Fruit fly (Drosophila melanogaster) whole organism, prepupa: Measurements from ENCODE around the gene CG8142.

Experiments
- Blimp-1 ChIP-seq: fragments of 200-800 bp; sonication (Bioruptor generic); optimal IDR thresholded peaks from 3 replicates; lab custom pipeline; 2017; ENCODE audit warnings: missing biosample characterization, missing genetic modification characterization, mild to moderate bottlenecking, moderate library complexity, missing genetic modification reagents
- CG11294 ChIP-seq: fragments of 200-800 bp; sonication (Bioruptor generic); IDR thresholded peaks from 2 replicates; pipeline ENCODE4 v1.3.6; 2022; ENCODE audit warnings: missing biosample characterization, missing genetic modification characterization
- CG11902 ChIP-seq: fragments of 200-800 bp; sonication (Bioruptor generic); optimal IDR thresholded peaks from 3 replicates; lab custom pipeline; 2016; ENCODE audit warnings: missing biosample characterization, missing genetic modification characterization
- CG15336 ChIP-seq: fragments of 200-800 bp; sonication (Bioruptor generic); IDR thresholded peaks from 2 replicates; pipeline ENCODE4 v1.3.6; 2022; ENCODE audit warnings: missing biosample characterization, missing genetic modification characterization
- CG16779 ChIP-seq: fragments of 200-800 bp; sonication (Bioruptor generic); optimal IDR thresholded peaks from 3 replicates; lab custom pipeline; 2017; ENCODE audit warnings: missing biosample characterization, mild to moderate bottlenecking, missing genetic modification characterization
- CG3032 ChIP-seq: fragments of 200-800 bp; optimal IDR thresholded peaks from 2 replicates; lab custom pipeline; 2019; ENCODE audit warnings: missing biosample characterization, mild to moderate bottlenecking, missing genetic modification characterization, moderate library complexity
- CG31627 ChIP-seq: fragments of 200-800 bp; sonication (Bioruptor generic); optimal IDR thresholded peaks from 3 replicates; lab custom pipeline; 2016; ENCODE audit warnings: missing biosample characterization, missing genetic modification characterization
- CG34406 ChIP-seq: fragments of 200-800 bp; sonication (Bioruptor generic); optimal IDR thresholded peaks from 3 replicates; lab custom pipeline; 2016; ENCODE audit warnings: missing biosample characterization, missing genetic modification characterization
- CG4318 ChIP-seq: fragments of 200-800 bp; sonication (Bioruptor generic); optimal IDR thresholded peaks from 3 replicates; lab custom pipeline; 2017; ENCODE audit warnings: missing biosample characterization, mild to moderate bottlenecking, missing genetic modification characterization
- CG6276 ChIP-seq: fragments of 200-800 bp; sonication (Bioruptor generic); optimal IDR thresholded peaks from 2 replicates; lab custom pipeline; 2017; ENCODE audit warnings: missing biosample characterization, mild to moderate bottlenecking, missing genetic modification characterization
- CG6792 ChIP-seq: fragments of 200-800 bp; sonication (Bioruptor generic); optimal IDR thresholded peaks from 3 replicates; lab custom pipeline; 2016; ENCODE audit warnings: missing biosample characterization, missing genetic modification characterization
- CG6808 ChIP-seq: fragments of 200-800 bp; sonication (Bioruptor generic); optimal IDR thresholded peaks from 3 replicates; lab custom pipeline; 2017; ENCODE audit warnings: missing biosample characterization, missing genetic modification characterization, mild to moderate bottlenecking, moderate library complexity, missing genetic modification reagents
- CG7368 ChIP-seq: fragments of 200-800 bp; sonication (Bioruptor generic); optimal IDR thresholded peaks from 3 replicates; lab custom pipeline; 2016; ENCODE audit warnings: missing biosample characterization, missing genetic modification characterization
- CG8119 ChIP-seq: fragments of 200-800 bp; sonication (Bioruptor generic); IDR thresholded peaks from 3 replicates; pipeline ENCODE4 v1.3.6; 2022; ENCODE audit warnings: missing biosample characterization, missing genetic modification characterization
- CG8319 ChIP-seq: fragments of 200-800 bp; sonication (Bioruptor generic); optimal IDR thresholded peaks from 3 replicates; lab custom pipeline; 2016; ENCODE audit warnings: missing biosample characterization, missing genetic modification characterization
- CG8632 ChIP-seq: fragments of 200-800 bp; sonication (Bioruptor generic); optimal IDR thresholded peaks from 3 replicates; lab custom pipeline; 2016; ENCODE audit warnings: missing biosample characterization, missing genetic modification characterization
- CG9139 ChIP-seq: fragments of 200-800 bp; sonication (Bioruptor generic); optimal IDR thresholded peaks from 3 replicates; lab custom pipeline; 2017; ENCODE audit warnings: missing biosample characterization, mild to moderate bottlenecking, missing genetic modification characterization
- Eip75B ChIP-seq: fragments of 200-800 bp; sonication (Bioruptor generic); optimal IDR thresholded peaks from 3 replicates; lab custom pipeline; 2016; ENCODE audit warnings: missing biosample characterization, missing genetic modification characterization
- Eip78C ChIP-seq: fragments of 200-800 bp; sonication (Bioruptor generic); peaks from one replicate; lab custom pipeline; 2016; ENCODE audit warnings: missing biosample characterization, missing genetic modification characterization
- Eip93F ChIP-seq: fragments of 200-800 bp; sonication (Bioruptor generic); optimal IDR thresholded peaks from 2 replicates; lab custom pipeline; 2016; ENCODE audit warnings: missing biosample characterization, mild to moderate bottlenecking, missing genetic modification characterization
- Ets21C ChIP-seq: fragments of 200-800 bp; sonication (Bioruptor generic); optimal IDR thresholded peaks from 3 replicates; lab custom pipeline; 2016; ENCODE audit warnings: missing biosample characterization, missing genetic modification characterization
- Ets96B ChIP-seq: fragments of 200-800 bp; optimal IDR thresholded peaks from 2 replicates; lab custom pipeline; 2019; ENCODE audit warnings: missing biosample characterization, mild to moderate bottlenecking, missing genetic modification characterization, moderate library complexity
- Gug ChIP-seq: fragments of 200-800 bp; sonication (Bioruptor generic); IDR thresholded peaks from 2 replicates; pipeline ENCODE4 v1.3.6; 2022; ENCODE audit warnings: missing biosample characterization, missing genetic modification characterization
- Hr39 ChIP-seq: fragments of 200-800 bp; sonication (Bioruptor generic); optimal IDR thresholded peaks from 2 replicates; lab custom pipeline; 2016; ENCODE audit warnings: missing biosample characterization, missing genetic modification characterization
- Hr4 ChIP-seq: fragments of 200-800 bp; sonication (Bioruptor generic); optimal IDR thresholded peaks from 3 replicates; lab custom pipeline; 2016; ENCODE audit warnings: missing biosample characterization, missing genetic modification characterization
- Lpt ChIP-seq: fragments of 200-800 bp; sonication (Bioruptor generic); optimal IDR thresholded peaks from 3 replicates; lab custom pipeline; 2016; ENCODE audit warnings: missing biosample characterization, missing genetic modification characterization
- Met ChIP-seq: fragments of 200-800 bp; sonication (Bioruptor generic); optimal IDR thresholded peaks from 3 replicates; lab custom pipeline; 2016; ENCODE audit warnings: missing biosample characterization, missing genetic modification characterization
- OdsH ChIP-seq: fragments of 200-800 bp; sonication (Bioruptor generic); optimal IDR thresholded peaks from 3 replicates; lab custom pipeline; 2016; ENCODE audit warnings: missing biosample characterization, missing genetic modification characterization
- Smox ChIP-seq: fragments of 200-800 bp; sonication (Bioruptor generic); optimal IDR thresholded peaks from 3 replicates; lab custom pipeline; 2016; ENCODE audit warnings: missing biosample characterization, missing genetic modification characterization
- Sox102F ChIP-seq: fragments of 200-800 bp; sonication (Bioruptor generic); optimal IDR thresholded peaks from 2 replicates; lab custom pipeline; 2016; ENCODE audit warnings: missing biosample characterization, mild to moderate bottlenecking, missing genetic modification characterization
- Sox14 ChIP-seq: fragments of 200-800 bp; sonication (Bioruptor generic); optimal IDR thresholded peaks from 3 replicates; lab custom pipeline; 2016; ENCODE audit warnings: missing biosample characterization, missing genetic modification characterization
- Sox15 ChIP-seq: fragments of 200-800 bp; sonication (Bioruptor generic); optimal IDR thresholded peaks from 3 replicates; lab custom pipeline; 2016; ENCODE audit warnings: missing biosample characterization, missing genetic modification characterization
- achi ChIP-seq: fragments of 200-800 bp; sonication (Bioruptor generic); optimal IDR thresholded peaks from 3 replicates; lab custom pipeline; 2016; ENCODE audit warnings: missing biosample characterization, missing genetic modification characterization
- cyc ChIP-seq: fragments of 200-800 bp; sonication (Bioruptor generic); optimal IDR thresholded peaks from 3 replicates; lab custom pipeline; 2016; ENCODE audit warnings: missing biosample characterization, missing genetic modification characterization
- dac ChIP-seq: fragments of 200-800 bp; sonication (Bioruptor generic); optimal IDR thresholded peaks from 2 replicates; lab custom pipeline; 2017; ENCODE audit warnings: missing biosample characterization, mild to moderate bottlenecking, missing genetic modification characterization
- dsx ChIP-seq: fragments of 200-800 bp; optimal IDR thresholded peaks from 3 replicates; lab custom pipeline; 2019; ENCODE audit warnings: missing biosample characterization, mild to moderate bottlenecking, missing genetic modification characterization, moderate library complexity; ENCODE audit not compliant: poor library complexity, severe bottlenecking
- esn ChIP-seq: fragments of 200-800 bp; sonication (Bioruptor generic); optimal IDR thresholded peaks from 2 replicates; lab custom pipeline; 2016; ENCODE audit warnings: missing biosample characterization, mild to moderate bottlenecking, missing genetic modification characterization, moderate library complexity
- fd59A ChIP-seq: fragments of 200-800 bp; sonication (Bioruptor generic); optimal IDR thresholded peaks from 2 replicates; lab custom pipeline; 2017; ENCODE audit warnings: missing biosample characterization, mild to moderate bottlenecking, missing genetic modification characterization, missing genetic modification reagents
- fd85E ChIP-seq: fragments of 200-800 bp; sonication (Bioruptor generic); optimal IDR thresholded peaks from 3 replicates; lab custom pipeline; 2016; ENCODE audit warnings: missing biosample characterization, missing genetic modification characterization
- fkh ChIP-seq: fragments of 200-800 bp; sonication (Bioruptor generic); optimal IDR thresholded peaks from 3 replicates; lab custom pipeline; 2017; ENCODE audit warnings: missing biosample characterization, mild to moderate bottlenecking, missing genetic modification characterization, moderate library complexity
- lz ChIP-seq: fragments of 200-800 bp; sonication (Bioruptor generic); optimal IDR thresholded peaks from 3 replicates; lab custom pipeline; 2016; ENCODE audit warnings: missing biosample characterization, missing genetic modification characterization
- salr ChIP-seq, 2 experiments: fragments of 200-800 bp; sonication (Bioruptor generic); optimal IDR thresholded peaks; 3 replicates each; lab custom pipeline; 2016 to 2018; ENCODE audit warnings: missing biosample characterization in 2 of 2, missing genetic modification characterization in 2 of 2, mild to moderate bottlenecking in 1 of 2
- spab ChIP-seq: fragments of 200-800 bp; sonication (Bioruptor generic); optimal IDR thresholded peaks from 2 replicates; lab custom pipeline; 2017; ENCODE audit warnings: missing biosample characterization, mild to moderate bottlenecking, missing genetic modification characterization, missing genetic modification reagents
- svp ChIP-seq: fragments of 200-800 bp; sonication (Bioruptor generic); peaks from one replicate; lab custom pipeline; 2016; ENCODE audit warnings: missing biosample characterization, missing genetic modification characterization
- topi ChIP-seq: fragments of 200-800 bp; sonication (Bioruptor generic); optimal IDR thresholded peaks from 3 replicates; lab custom pipeline; 2016; ENCODE audit warnings: missing biosample characterization, missing genetic modification characterization
- vri ChIP-seq: fragments of 200-800 bp; sonication (Bioruptor generic); optimal IDR thresholded peaks from 3 replicates; lab custom pipeline; 2016; ENCODE audit warnings: missing biosample characterization, mild to moderate bottlenecking, missing genetic modification characterization

Gene CG8142

DNA sequence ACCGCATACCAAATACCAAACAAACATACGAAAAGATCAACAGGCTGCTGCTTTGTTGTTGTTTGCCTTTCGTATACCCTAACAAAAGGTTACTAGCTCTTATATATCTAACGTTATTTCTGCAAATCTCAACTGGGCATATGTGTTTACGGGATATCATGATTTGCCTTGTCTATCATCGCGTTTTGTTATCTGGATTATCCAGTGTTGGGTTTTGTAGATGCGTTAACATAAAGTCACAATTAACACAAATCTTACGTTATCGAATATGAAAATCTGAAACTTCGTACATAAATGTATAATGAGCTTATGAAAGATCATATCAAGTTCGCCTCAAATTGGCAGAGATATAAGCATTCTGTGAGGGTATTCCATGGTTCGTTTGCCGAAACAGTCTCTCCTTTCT lies 14.3 kb downstream of the CG8142 start (continued):
- TF ChIP-seq esn: peak; percentile 72
- TF ChIP-seq OdsH (GFP tag; lab: Kevin White, UChicago): peak; percentile 81
- TF ChIP-seq CG4318 (GFP tag; lab: Kevin White, UChicago): peak; percentile 41
- peak; percentile 61 for TF ChIP-seq Eip78C
- no peak for TF ChIP-seq CG9139 (GFP tag; lab: Kevin White, UChicago)
- TF ChIP-seq fd85E: no peak
- no peak for TF ChIP-seq Sox15
- peak; percentile 11 for TF ChIP-seq Ets21C (GFP tag; lab: Kevin White, UChicago)
- no peak for TF ChIP-seq Lpt
- peak; percentile 50 for TF ChIP-seq Met
- peak; percentile 63 for TF ChIP-seq Ets96B (tag; lab: Kevin White, UChicago)
- peak; percentile 35 for TF ChIP-seq Smox (GFP tag; lab: Kevin White, UChicago)
- peak; percentile 63 for TF ChIP-seq CG6808 (GFP tag; lab: Kevin White, UChicago)
- peak; percentile 13 for TF ChIP-seq dsx (GFP tag; lab: Kevin White, UChicago)
- TF ChIP-seq topi: peak; percentile 76
- peak; percentile 65 for TF ChIP-seq fkh (GFP tag; lab: Kevin White, UChicago)
- TF ChIP-seq CG34406: peak; percentile 30
- peak; percentile 24 for TF ChIP-seq spab (GFP tag; lab: Kevin White, UChicago)
- no peak for TF ChIP-seq CG11294 (GFP tag; lab: Robert Waterston, UW)
- peak; percentile 60 for TF ChIP-seq Sox102F
- peak; percentile 24 for TF ChIP-seq dac (GFP tag; lab: Kevin White, UChicago)
- peak; percentile 89 for TF ChIP-seq svp
- no peak for TF ChIP-seq vri (GFP tag; lab: Kevin White, UChicago)
- TF ChIP-seq Gug: no peak
- peak; percentile 23 for TF ChIP-seq CG8632 (GFP tag; lab: Kevin White, UChicago)
- TF ChIP-seq CG6276 (GFP tag; lab: Kevin White, UChicago): peak; percentile 21
- no peak for TF ChIP-seq Eip93F
- TF ChIP-seq CG3032 (tag; lab: Kevin White, UChicago): peak; percentile 53
- peak; percentile 45 for TF ChIP-seq CG31627 (GFP tag; lab: Kevin White, UChicago)
- TF ChIP-seq salr (GFP tag; optimal IDR thresholded peaks at IDR 0.05; lab: Kevin White, UChicago): peak in 1 of 2 experiments; percentile 12
- TF ChIP-seq CG15336 (GFP tag; lab: Robert Waterston, UW): no peak
- TF ChIP-seq CG8319 (GFP tag; lab: Kevin White, UChicago): no peak
- TF ChIP-seq Hr4 (GFP tag; lab: Kevin White, UChicago): peak; percentile 39
- no peak for TF ChIP-seq CG7368 (GFP tag; lab: Kevin White, UChicago)
- TF ChIP-seq Sox14 (GFP tag; lab: Kevin White, UChicago): peak; percentile 50
- TF ChIP-seq fd59A: peak; percentile 49
- peak; percentile 48 for TF ChIP-seq Hr39 (GFP tag; lab: Kevin White, UChicago)
- TF ChIP-seq, all 60 proteins: peak for 40

DNA sequence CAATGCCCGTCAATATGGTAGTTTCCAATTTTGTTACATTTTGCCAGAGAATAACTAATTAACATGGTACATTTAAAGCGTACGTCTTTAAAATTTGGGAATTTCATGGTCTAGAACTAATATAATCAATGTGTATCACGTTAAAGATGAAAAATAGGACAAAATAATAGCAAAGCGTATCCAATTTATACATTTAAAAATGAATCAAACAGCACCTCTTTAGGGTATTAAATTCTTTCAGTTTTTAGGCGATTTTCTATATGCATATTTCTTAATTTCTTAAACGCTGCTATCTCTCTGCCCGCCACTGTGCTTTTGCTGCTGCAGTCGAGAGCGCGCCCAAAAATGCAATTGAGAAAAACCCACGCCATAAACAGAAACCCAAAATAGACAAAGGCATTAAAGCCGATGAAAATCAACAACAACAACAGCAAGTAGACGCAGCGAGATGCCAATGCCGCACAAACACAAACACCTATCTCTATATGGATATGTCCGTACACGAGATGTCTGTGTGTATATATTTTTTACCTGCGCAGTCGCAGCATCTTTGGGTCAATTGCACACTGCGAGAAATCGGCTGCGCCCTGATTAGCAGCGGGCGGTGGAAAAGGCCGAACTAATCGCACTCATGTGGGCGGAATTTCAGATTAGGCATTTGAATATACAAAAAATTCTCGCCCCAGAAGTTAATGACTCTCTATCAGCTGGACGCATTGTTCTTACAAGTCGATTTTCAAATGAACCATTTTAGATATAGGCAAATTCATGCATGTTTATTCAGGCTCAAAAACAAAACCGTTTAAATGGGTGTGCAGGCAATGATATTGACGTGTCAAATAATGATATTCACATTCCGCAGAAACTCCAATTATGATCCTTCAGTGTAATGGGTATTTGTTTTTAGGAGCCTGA lies 15.2 kb downstream of the CG8142 start:
- peak; percentile 80 for TF ChIP-seq CG15336 (GFP tag; lab: Robert Waterston, UW)
- TF ChIP-seq CG31627 (GFP tag; lab: Kevin White, UChicago): peak; percentile 21
- peak; percentile 58 for TF ChIP-seq CG6792
- peak; percentile 77 for TF ChIP-seq CG8119 (GFP tag; lab: Robert Waterston, UW)
- 0 out of 2 replicates have a peak, but pooled peaks have one; percentile 32 for TF ChIP-seq CG11294 (GFP tag; lab: Robert Waterston, UW)
- peak; percentile 50 for TF ChIP-seq Hr39 (GFP tag; lab: Kevin White, UChicago)
- TF ChIP-seq CG34406: peak; percentile 43
- TF ChIP-seq Smox (GFP tag; lab: Kevin White, UChicago): peak; percentile 26
- TF ChIP-seq Sox14 (GFP tag; lab: Kevin White, UChicago): peak; percentile 46
- no peak for TF ChIP-seq Ets21C (GFP tag; lab: Kevin White, UChicago)
- peak; percentile 8 for TF ChIP-seq CG7368 (GFP tag; lab: Kevin White, UChicago)
- peak; percentile 29 for TF ChIP-seq lz (GFP tag; lab: Kevin White, UChicago)
- TF ChIP-seq CG11902: peak; percentile 15
- TF ChIP-seq CG16779 (tag; lab: Kevin White, UChicago): peak; percentile 50
- no peak for TF ChIP-seq fd85E
- peak; percentile 41 for TF ChIP-seq esn
- TF ChIP-seq Sox102F: peak; percentile 28
- TF ChIP-seq Blimp-1 (GFP tag; lab: Kevin White, UChicago): no peak
- peak; percentile 45 for TF ChIP-seq fd59A
- peak; percentile 68 for TF ChIP-seq Hr4 (GFP tag; lab: Kevin White, UChicago)
- TF ChIP-seq Eip78C: peak; percentile 95
- TF ChIP-seq topi: peak; percentile 60
- TF ChIP-seq achi: peak; percentile 62
- peak; percentile 10 for TF ChIP-seq cyc (GFP tag; lab: Kevin White, UChicago)
- TF ChIP-seq Eip75B (GFP tag; lab: Kevin White, UChicago): peak; percentile 39
- TF ChIP-seq CG4318 (GFP tag; lab: Kevin White, UChicago): peak; percentile 69
